Worm (Caenorhabditis elegans) whole organism, L1 larva: ENCODE measurements around the gene cyl-1.

ENCODE experiments used
- C34B4.2 ChIP-seq: sonication (generic microtip); optimal IDR thresholded peaks from 2 replicates; lab custom pipeline; 2017; ENCODE audit warnings: mild to moderate bottlenecking, missing genetic modification characterization, missing compliant biosample characterization
- F16B12.6 ChIP-seq: fragments of 150-350 bp; optimal IDR thresholded peaks from 2 replicates; lab custom pipeline; 2014; ENCODE audit warnings: missing biosample characterization, missing genetic modification characterization
- Y116A8C.19 ChIP-seq: sonication (generic microtip); optimal IDR thresholded peaks from 2 replicates; lab custom pipeline; 2016; ENCODE audit warnings: missing compliant biosample characterization, missing genetic modification characterization, borderline replicate concordance
- aha-1 ChIP-seq: fragments of 150-350 bp; optimal IDR thresholded peaks from 2 replicates; lab custom pipeline; 2014; ENCODE audit warnings: missing biosample characterization, missing genetic modification characterization
- aly-2 ChIP-seq: fragments of 150-350 bp; optimal IDR thresholded peaks from 2 replicates; lab custom pipeline; 2014; ENCODE audit warnings: missing biosample characterization, missing genetic modification characterization
- blmp-1 ChIP-seq: fragments of 150-350 bp; optimal IDR thresholded peaks from 2 replicates; lab custom pipeline; 2014; ENCODE audit warnings: missing biosample characterization, missing genetic modification characterization
- ceh-63 ChIP-seq: fragments of 200-800 bp; sonication (Bioruptor generic); optimal IDR thresholded peaks from 2 replicates; lab custom pipeline; 2018; ENCODE audit warnings: mild to moderate bottlenecking, missing genetic modification characterization, missing compliant biosample characterization
- ceh-8 ChIP-seq: fragments of 200-800 bp; sonication (Bioruptor generic); optimal IDR thresholded peaks from 2 replicates; lab custom pipeline; 2018; ENCODE audit warnings: mild to moderate bottlenecking, missing genetic modification characterization, moderate library complexity, missing compliant biosample characterization
- ceh-82 ChIP-seq, 3 experiments: fragments of 150-350 bp in 1 of 3; sonication (generic microtip) in 2 of 3; optimal IDR thresholded peaks; 2 replicates each; lab custom pipeline; 2014 to 2017; ENCODE audit warnings: missing biosample characterization in 3 of 3, missing genetic modification characterization in 3 of 3
- ceh-90 ChIP-seq: sonication (generic microtip); optimal IDR thresholded peaks from 2 replicates; lab custom pipeline; 2016; ENCODE audit warnings: missing genetic modification characterization, missing compliant biosample characterization
- dpl-1 ChIP-seq, 3 experiments: fragments of 150-350 bp in 2 of 3; sonication (generic microtip) in 1 of 3; optimal IDR thresholded peaks; 2 replicates each; lab custom pipeline; 2014 to 2017; ENCODE audit warnings: missing biosample characterization in 3 of 3, missing genetic modification characterization in 3 of 3, missing genetic modification reagents in 3 of 3
- dsc-1 ChIP-seq: sonication (generic microtip); optimal IDR thresholded peaks from 2 replicates; lab custom pipeline; 2016; ENCODE audit warnings: mild to moderate bottlenecking, missing genetic modification characterization, missing compliant biosample characterization
- egl-27 ChIP-seq, 2 experiments: fragments of 150-350 bp in 1 of 2; sonication (generic microtip); optimal IDR thresholded peaks; 3 replicates each; lab custom pipeline; 2017 to 2018; ENCODE audit warnings: missing biosample characterization in 2 of 2, missing genetic modification characterization in 2 of 2, missing genetic modification reagents in 2 of 2
- ets-5 ChIP-seq: fragments of 200-800 bp; sonication (Bioruptor generic); IDR thresholded peaks from 2 replicates; pipeline ENCODE4 v1.3.6; 2022; ENCODE audit warnings: missing genetic modification characterization, missing compliant biosample characterization
- fkh-10 ChIP-seq: sonication (generic microtip); optimal IDR thresholded peaks from 2 replicates; lab custom pipeline; 2017; ENCODE audit warnings: missing biosample characterization, missing genetic modification reagents, missing genetic modification characterization
- fkh-4 ChIP-seq: sonication (generic microtip); optimal IDR thresholded peaks from 2 replicates; lab custom pipeline; 2016; ENCODE audit warnings: missing compliant biosample characterization, missing genetic modification characterization, borderline replicate concordance
- fkh-8 ChIP-seq: sonication (generic microtip); optimal IDR thresholded peaks from 2 replicates; lab custom pipeline; 2016; ENCODE audit warnings: mild to moderate bottlenecking, missing genetic modification characterization, missing compliant biosample characterization
- fos-1 ChIP-seq: fragments of 150-350 bp; optimal IDR thresholded peaks from 2 replicates; lab custom pipeline; 2014; ENCODE audit warnings: missing biosample characterization, missing genetic modification characterization
- grh-1 ChIP-seq: fragments of 200-800 bp; sonication (Bioruptor generic); IDR thresholded peaks from 2 replicates; pipeline ENCODE4 v1.3.6; 2022; ENCODE audit warnings: missing genetic modification reagents, missing genetic modification characterization, missing compliant biosample characterization
- isw-1 ChIP-seq: fragments of 200-800 bp; sonication (Bioruptor generic); IDR thresholded peaks from 2 replicates; pipeline ENCODE4 v1.3.6; 2022; ENCODE audit warnings: missing genetic modification characterization, missing compliant biosample characterization
- jun-1 ChIP-seq: fragments of 150-350 bp; optimal IDR thresholded peaks from 2 replicates; lab custom pipeline; 2014; ENCODE audit warnings: missing biosample characterization, missing genetic modification reagents, missing genetic modification characterization
- lin-35 ChIP-seq, 2 experiments: fragments of 150-350 bp; optimal IDR thresholded peaks; 2 replicates each; lab custom pipeline; 2014; ENCODE audit warnings: missing biosample characterization in 2 of 2, missing genetic modification characterization in 2 of 2, missing genetic modification reagents in 2 of 2
- lin-39 ChIP-seq: fragments of 150-350 bp; optimal IDR thresholded peaks from 2 replicates; lab custom pipeline; 2014; ENCODE audit warnings: missing biosample characterization, missing genetic modification reagents, missing genetic modification characterization
- lsy-2 ChIP-seq, 2 experiments: fragments of 150-350 bp; optimal IDR thresholded peaks; 2 replicates each; lab custom pipeline; 2014; ENCODE audit warnings: missing biosample characterization in 2 of 2, missing genetic modification characterization in 2 of 2
- mab-9 ChIP-seq: fragments of 200-800 bp; sonication (Bioruptor generic); IDR thresholded peaks from 2 replicates; pipeline ENCODE4 v1.3.6; 2022; ENCODE audit warnings: missing genetic modification reagents, missing genetic modification characterization, missing compliant biosample characterization
- mdl-1 ChIP-seq, 2 experiments: fragments of 150-350 bp; optimal IDR thresholded peaks; 2 replicates each; lab custom pipeline; 2014 to 2017; ENCODE audit warnings: missing biosample characterization in 2 of 2, missing genetic modification characterization in 2 of 2, inconsistent platforms in 1 of 2
- mef-2 ChIP-seq: fragments of 150-350 bp; optimal IDR thresholded peaks from 2 replicates; lab custom pipeline; 2014; ENCODE audit warnings: missing biosample characterization, missing genetic modification characterization
- mep-1 ChIP-seq: fragments of 150-350 bp; optimal IDR thresholded peaks from 2 replicates; lab custom pipeline; 2014; ENCODE audit warnings: missing biosample characterization, missing genetic modification characterization
- nhr-11 ChIP-seq: fragments of 150-350 bp; optimal IDR thresholded peaks from 2 replicates; lab custom pipeline; 2014; ENCODE audit warnings: missing biosample characterization, missing genetic modification characterization
- nhr-12 ChIP-seq: sonication (generic microtip); optimal IDR thresholded peaks from 2 replicates; lab custom pipeline; 2017; ENCODE audit warnings: missing biosample characterization, missing genetic modification characterization
- nhr-19 ChIP-seq: fragments of 200-800 bp; sonication (Bioruptor generic); conservative IDR thresholded peaks from 2 replicates; pipeline ENCODE4 v1.3.6; 2022; ENCODE audit warnings: missing genetic modification characterization, missing compliant biosample characterization
- nhr-20 ChIP-seq: sonication (generic microtip); optimal IDR thresholded peaks from 2 replicates; lab custom pipeline; 2016; ENCODE audit warnings: mild to moderate bottlenecking, missing genetic modification characterization, missing compliant biosample characterization
- nhr-237 ChIP-seq: fragments of 150-350 bp; optimal IDR thresholded peaks from 2 replicates; lab custom pipeline; 2014; ENCODE audit warnings: missing biosample characterization, missing genetic modification characterization
- nhr-28 ChIP-seq: fragments of 150-350 bp; optimal IDR thresholded peaks from 2 replicates; lab custom pipeline; 2014; ENCODE audit warnings: missing biosample characterization, missing genetic modification characterization
- nhr-71 ChIP-seq: sonication (generic microtip); optimal IDR thresholded peaks from 2 replicates; lab custom pipeline; 2016; ENCODE audit warnings: mild to moderate bottlenecking, missing genetic modification characterization, moderate library complexity, missing compliant biosample characterization
- pag-3 ChIP-seq: sonication (generic microtip); optimal IDR thresholded peaks from 2 replicates; lab custom pipeline; 2017; ENCODE audit warnings: missing genetic modification characterization, mild to moderate bottlenecking, missing compliant biosample characterization, antibody characterized with exemption, borderline replicate concordance; ENCODE audit not compliant: insufficient read depth
- pax-3 ChIP-seq: fragments of 200-800 bp; sonication (Bioruptor generic); optimal IDR thresholded peaks from 2 replicates; lab custom pipeline; 2018; ENCODE audit warnings: mild to moderate bottlenecking, missing genetic modification characterization, moderate library complexity, missing compliant biosample characterization
- snu-23 ChIP-seq: sonication (generic microtip); optimal IDR thresholded peaks from 2 replicates; lab custom pipeline; 2016; ENCODE audit warnings: missing genetic modification characterization, missing compliant biosample characterization
- sox-4 ChIP-seq: sonication (generic microtip); optimal IDR thresholded peaks from 2 replicates; lab custom pipeline; 2016; ENCODE audit warnings: missing genetic modification characterization, missing compliant biosample characterization
- tbx-2 ChIP-seq: sonication (generic microtip); optimal IDR thresholded peaks from 2 replicates; lab custom pipeline; 2016; ENCODE audit warnings: missing genetic modification characterization, missing compliant biosample characterization
- tlp-1 ChIP-seq: fragments of 150-350 bp; optimal IDR thresholded peaks from 2 replicates; lab custom pipeline; 2014; ENCODE audit warnings: missing biosample characterization, missing genetic modification characterization
- unc-30 ChIP-seq: sonication (generic microtip); optimal IDR thresholded peaks from 2 replicates; lab custom pipeline; 2017; ENCODE audit warnings: missing biosample characterization, missing genetic modification characterization
- unc-62 ChIP-seq: fragments of 150-350 bp; optimal IDR thresholded peaks from 2 replicates; lab custom pipeline; 2014; ENCODE audit warnings: missing biosample characterization, missing genetic modification reagents, missing genetic modification characterization
- unc-86 ChIP-seq: sonication (generic microtip); optimal IDR thresholded peaks from 2 replicates; lab custom pipeline; 2016; ENCODE audit warnings: missing genetic modification characterization, missing compliant biosample characterization
- unc-98 ChIP-seq: fragments of 200-800 bp; sonication (Bioruptor generic); IDR thresholded peaks from 2 replicates; pipeline ENCODE4 v1.3.6; 2022; ENCODE audit warnings: missing genetic modification characterization, missing compliant biosample characterization
- vab-15 ChIP-seq: sonication (generic microtip); optimal IDR thresholded peaks from 2 replicates; lab custom pipeline; 2017; ENCODE audit warnings: missing genotype, mild to moderate bottlenecking, missing genetic modification characterization, missing compliant biosample characterization
- xbp-1 ChIP-seq: sonication (generic microtip); optimal IDR thresholded peaks from 2 replicates; lab custom pipeline; 2016; ENCODE audit warnings: missing genetic modification characterization, missing compliant biosample characterization
- zag-1 ChIP-seq: fragments of 150-350 bp; optimal IDR thresholded peaks from 2 replicates; lab custom pipeline; 2014; ENCODE audit warnings: missing biosample characterization, missing genetic modification characterization
- zip-4 ChIP-seq: fragments of 200-800 bp; sonication (Bioruptor generic); optimal IDR thresholded peaks from 2 replicates; lab custom pipeline; 2018; ENCODE audit warnings: mild to moderate bottlenecking, missing genetic modification characterization, moderate library complexity, missing compliant biosample characterization
- ztf-11 ChIP-seq, 2 experiments: sonication (generic microtip); optimal IDR thresholded peaks; 2 replicates each; lab custom pipeline; 2016 to 2017; ENCODE audit warnings: missing genetic modification characterization in 2 of 2, missing biosample characterization in 1 of 2, missing compliant biosample characterization in 1 of 2

cyl-1 gene

ce11 chrV:12024273-12024672, 30.8 kb upstream of the cyl-1 start (continued):
- no peak for TF ChIP-seq ztf-11 (tag; optimal IDR thresholded peaks at IDR 0.05; lab: Kevin White, UChicago)
- no peak for TF ChIP-seq nhr-28 (tag; lab: Kevin White, UChicago)
- TF ChIP-seq tlp-1, result no peak
- TF ChIP-seq mep-1 (tag; lab: Kevin White, UChicago), result peak; percentile 2
- TF ChIP-seq mab-9 (GFP tag; lab: Robert Waterston, UW), result no peak
- no peak for TF ChIP-seq nhr-20 (tag; lab: Kevin White, UChicago)
- TF ChIP-seq aly-2 (tag; lab: Kevin White, UChicago), result no peak
- no peak for TF ChIP-seq ceh-90
- TF ChIP-seq isw-1, result no peak; the same call in 1 of the 2 replicates
- TF ChIP-seq xbp-1 (tag; lab: Kevin White, UChicago), result peak; percentile 17
- TF ChIP-seq nhr-12, result no peak
- peak; percentile 73 for TF ChIP-seq ceh-8 (GFP tag; lab: Kevin White, UChicago)
- TF ChIP-seq nhr-19 (GFP tag; lab: Robert Waterston, UW), result 0 out of 2 replicates have a peak, but pooled peaks have one; percentile 6
- TF ChIP-seq lin-35 (GFP tag; optimal IDR thresholded peaks at IDR 0.05; lab: Kevin White, UChicago), result peak in 1 of 2 experiments; percentile 8
- peak in 2 of 3 experiments; percentile 24 to 35 for TF ChIP-seq ceh-82 (tag; optimal IDR thresholded peaks at IDR 0.05; lab: Kevin White, UChicago)
- no peak for TF ChIP-seq jun-1
- no peak for TF ChIP-seq zag-1 (tag; lab: Kevin White, UChicago)
- TF ChIP-seq tbx-2 (tag; lab: Kevin White, UChicago), result peak; percentile 53
- no peak for TF ChIP-seq egl-27 (tag; optimal IDR thresholded peaks at IDR 0.05; lab: Kevin White, UChicago)
- peak in 1 of 2 experiments; percentile 8 for TF ChIP-seq mdl-1 (tag; optimal IDR thresholded peaks at IDR 0.05; lab: Kevin White, UChicago)
- TF ChIP-seq unc-98 (GFP tag; lab: Robert Waterston, UW), result no peak
- no peak for TF ChIP-seq zip-4
- peak; percentile 82 for TF ChIP-seq ceh-63
- TF ChIP-seq fkh-8 (tag; lab: Kevin White, UChicago), result peak; percentile 70
- no peak for TF ChIP-seq unc-62 (GFP tag; lab: Kevin White, UChicago)
- TF ChIP-seq unc-86 (tag; lab: Kevin White, UChicago), result peak; percentile 67
- TF ChIP-seq dpl-1 (GFP tag; optimal IDR thresholded peaks at IDR 0.05; lab: Kevin White, UChicago), result no peak
- TF ChIP-seq sox-4 (tag; lab: Kevin White, UChicago), result no peak
- TF ChIP-seq snu-23 (GFP tag; lab: Kevin White, UChicago), result peak; percentile 15
- no peak for TF ChIP-seq fos-1
- TF ChIP-seq aha-1 (tag; lab: Kevin White, UChicago), result no peak
- no peak for TF ChIP-seq vab-15 (tag; lab: Kevin White, UChicago)
- TF ChIP-seq nhr-237 (tag; lab: Kevin White, UChicago), result no peak
- no peak for TF ChIP-seq nhr-11 (tag; lab: Kevin White, UChicago)
- no peak for TF ChIP-seq ets-5 (GFP tag; lab: Robert Waterston, UW)
- peak; percentile 63 for TF ChIP-seq nhr-71
- TF ChIP-seq lsy-2 (tag; optimal IDR thresholded peaks at IDR 0.05; lab: Kevin White, UChicago), result peak in 1 of 2 experiments; percentile 3
- TF ChIP-seq C34B4.2 (tag; lab: Kevin White, UChicago), result no peak
- peak; percentile 71 for TF ChIP-seq fkh-10
- no peak for TF ChIP-seq grh-1 (GFP tag; lab: Robert Waterston, UW)
- TF ChIP-seq unc-30, result no peak
- no peak for TF ChIP-seq lin-39
- TF ChIP-seq, all 84 proteins: peak for 22

ce11 chrV:12020940-12021339, 27.4 kb upstream of the cyl-1 start:
- TF ChIP-seq Y116A8C.19 (tag; lab: Kevin White, UChicago) (no peak), pax-3 (tag; lab: Kevin White, UChicago) (no peak), aha-1 (tag; lab: Kevin White, UChicago) (no peak), dsc-1 (no peak), F16B12.6 (tag; lab: Kevin White, UChicago) (no peak), mef-2 (no peak), grh-1 (GFP tag; lab: Robert Waterston, UW) (no peak), pag-3 (tag; lab: Kevin White, UChicago) (no peak), nhr-71 (no peak), vab-15 (tag; lab: Kevin White, UChicago) (no peak), sox-4 (tag; lab: Kevin White, UChicago) (no peak), blmp-1 (no peak), unc-98 (GFP tag; lab: Robert Waterston, UW) (no peak), C34B4.2 (tag; lab: Kevin White, UChicago) (no peak), fkh-4 (tag; lab: Kevin White, UChicago) (no peak)
